Fruit fly (Drosophila melanogaster) whole organism, embryonic: ENCODE data around the gene NdufA3.
A peak's percentile ranks its signal among the peaks of the same experiment; 100 is the strongest.

Experiments
- Antp ChIP-seq: fragments of 200-800 bp; sonication (Bioruptor generic); optimal IDR thresholded peaks from 3 replicates; lab custom pipeline; 2016; ENCODE audit warnings: missing biosample characterization, missing genetic modification characterization
- Asciz ChIP-seq: fragments of 200-800 bp; sonication (Bioruptor generic); optimal IDR thresholded peaks from 2 replicates; lab custom pipeline; 2017; ENCODE audit warnings: missing biosample characterization, mild to moderate bottlenecking, missing genetic modification characterization, missing genetic modification reagents
- Bdp1 ChIP-seq: fragments of 200-800 bp; sonication (Bioruptor generic); optimal IDR thresholded peaks from 3 replicates; lab custom pipeline; 2016; ENCODE audit warnings: missing biosample characterization, missing genetic modification characterization
- CG12391 ChIP-seq: fragments of 200-800 bp; sonication (Bioruptor generic); optimal IDR thresholded peaks from 3 replicates; lab custom pipeline; 2018; ENCODE audit warnings: missing biosample characterization, mild to moderate bottlenecking, missing genetic modification characterization, moderate library complexity
- CG13296 ChIP-seq: fragments of 200-800 bp; sonication (Bioruptor generic); optimal IDR thresholded peaks from 3 replicates; lab custom pipeline; 2018; ENCODE audit warnings: missing biosample characterization, mild to moderate bottlenecking, missing genetic modification characterization
- CG1603 ChIP-seq: fragments of 200-800 bp; sonication (Bioruptor generic); optimal IDR thresholded peaks from 2 replicates; lab custom pipeline; 2019; ENCODE audit warnings: missing biosample characterization, mild to moderate bottlenecking, missing genetic modification characterization, moderate library complexity
- CG16813 ChIP-seq: fragments of 200-800 bp; sonication (Bioruptor generic); IDR thresholded peaks from 3 replicates; pipeline ENCODE4 v1.3.6; 2022; ENCODE audit warnings: missing biosample characterization, missing genetic modification characterization; ENCODE audit not compliant: partially characterized antibody
- CG16815 ChIP-seq: fragments of 200-800 bp; sonication (Bioruptor generic); optimal IDR thresholded peaks from 3 replicates; lab custom pipeline; 2017; ENCODE audit warnings: missing biosample characterization, mild to moderate bottlenecking, missing genetic modification characterization
- CG17328 ChIP-seq: fragments of 200-800 bp; sonication (Bioruptor generic); IDR thresholded peaks from 2 replicates; pipeline ENCODE4 v1.3.6; 2022; ENCODE audit warnings: missing biosample characterization, missing genetic modification characterization
- CG17568 ChIP-seq: fragments of 200-800 bp; sonication (Bioruptor generic); optimal IDR thresholded peaks from 2 replicates; lab custom pipeline; 2018; ENCODE audit warnings: missing biosample characterization, mild to moderate bottlenecking, missing genetic modification characterization, moderate library complexity
- CG18011 ChIP-seq: fragments of 200-800 bp; sonication (Bioruptor generic); optimal IDR thresholded peaks from 2 replicates; lab custom pipeline; 2017; ENCODE audit warnings: missing biosample characterization, missing genetic modification characterization, mild to moderate bottlenecking, moderate library complexity, missing genotype
- CG18476 ChIP-seq: fragments of 200-800 bp; sonication (Bioruptor generic); optimal IDR thresholded peaks from 2 replicates; lab custom pipeline; 2016; ENCODE audit warnings: missing biosample characterization, mild to moderate bottlenecking, missing genetic modification characterization
- CG2116 ChIP-seq: fragments of 200-800 bp; sonication (Bioruptor generic); optimal IDR thresholded peaks from 3 replicates; lab custom pipeline; 2018; ENCODE audit warnings: missing biosample characterization, mild to moderate bottlenecking, missing genetic modification characterization
- CG31365 ChIP-seq: fragments of 200-800 bp; sonication (Bioruptor generic); optimal IDR thresholded peaks from 2 replicates; lab custom pipeline; 2018; ENCODE audit warnings: missing biosample characterization, mild to moderate bottlenecking, missing genetic modification characterization
- CG4424 ChIP-seq: fragments of 200-800 bp; sonication (Bioruptor generic); optimal IDR thresholded peaks from 3 replicates; lab custom pipeline; 2016; ENCODE audit warnings: missing biosample characterization, missing genetic modification characterization
- CG4854 ChIP-seq: fragments of 200-800 bp; sonication (Bioruptor generic); optimal IDR thresholded peaks from 2 replicates; lab custom pipeline; 2016; ENCODE audit warnings: missing biosample characterization, missing genetic modification characterization, inconsistent platforms
- CG6175 ChIP-seq: fragments of 200-800 bp; sonication (Bioruptor generic); IDR thresholded peaks from 3 replicates; pipeline ENCODE4 v1.3.6; 2022; ENCODE audit warnings: missing biosample characterization, missing genetic modification characterization
- CG6254 ChIP-seq: fragments of 200-800 bp; sonication (Bioruptor generic); optimal IDR thresholded peaks from 3 replicates; lab custom pipeline; 2017; ENCODE audit warnings: mild to moderate bottlenecking, missing biosample characterization, missing genetic modification reagents, missing genetic modification characterization
- CG7928 ChIP-seq: fragments of 200-800 bp; sonication (Bioruptor generic); optimal IDR thresholded peaks from 2 replicates; lab custom pipeline; 2017; ENCODE audit warnings: missing biosample characterization, mild to moderate bottlenecking, missing genetic modification characterization
- CG9817 ChIP-seq: fragments of 200-800 bp; sonication (Bioruptor generic); optimal IDR thresholded peaks from 2 replicates; lab custom pipeline; 2018; ENCODE audit warnings: missing biosample characterization, mild to moderate bottlenecking, missing genetic modification characterization, moderate library complexity
- CkIIα-i1 ChIP-seq: fragments of 200-800 bp; sonication (Bioruptor generic); IDR thresholded peaks from 2 replicates; pipeline ENCODE4 v1.3.6; 2022; ENCODE audit warnings: missing biosample characterization, missing genetic modification characterization
- CrebB ChIP-seq: fragments of 200-800 bp; sonication (Bioruptor generic); optimal IDR thresholded peaks from 3 replicates; lab custom pipeline; 2018; ENCODE audit warnings: missing biosample characterization, mild to moderate bottlenecking, missing genetic modification characterization
- Elba2 ChIP-seq: fragments of 200-800 bp; sonication (Bioruptor generic); optimal IDR thresholded peaks from 3 replicates; lab custom pipeline; 2016; ENCODE audit warnings: missing biosample characterization, missing genetic modification characterization
- Ets65A ChIP-seq: fragments of 200-800 bp; sonication (Bioruptor generic); peaks from one replicate; lab custom pipeline; 2016; ENCODE audit warnings: missing biosample characterization, missing genetic modification characterization
- GATAe ChIP-seq: fragments of 200-800 bp; sonication (Bioruptor generic); conservative IDR thresholded peaks from 2 replicates; pipeline ENCODE4 v1.3.6; 2022; ENCODE audit warnings: missing biosample characterization, missing genetic modification characterization
- Hr78 ChIP-seq, 2 experiments: fragments of 200-800 bp in 1 of 2; fragments of >200 bp in 1 of 2; sonication (Bioruptor generic) in 1 of 2; optimal IDR thresholded peaks; 2 replicates each; lab custom pipeline; 2017 to 2019; ENCODE audit warnings: missing biosample characterization in 2 of 2, missing genetic modification characterization in 2 of 2, mild to moderate bottlenecking in 1 of 2, moderate library complexity in 1 of 2
- NFAT ChIP-seq: fragments of 200-800 bp; sonication (Bioruptor generic); IDR thresholded peaks from 2 replicates; pipeline ENCODE4 v1.3.6; 2022; ENCODE audit warnings: missing biosample characterization, missing genetic modification characterization
- NK7.1 ChIP-seq: fragments of 200-800 bp; sonication (Bioruptor generic); optimal IDR thresholded peaks from 3 replicates; lab custom pipeline; 2016; ENCODE audit warnings: missing biosample characterization, missing genetic modification characterization
- Nf-YB ChIP-seq: fragments of 200-800 bp; sonication (Bioruptor generic); optimal IDR thresholded peaks from 3 replicates; lab custom pipeline; 2019; ENCODE audit warnings: missing biosample characterization, mild to moderate bottlenecking, missing genetic modification characterization, moderate library complexity
- Sin3A ChIP-seq: fragments of >200 bp; optimal IDR thresholded peaks from 2 replicates; lab custom pipeline; 2018
- Sox100B ChIP-seq: fragments of 200-800 bp; sonication (Bioruptor generic); optimal IDR thresholded peaks from 3 replicates; lab custom pipeline; 2018; ENCODE audit warnings: missing biosample characterization, mild to moderate bottlenecking, missing genetic modification characterization
- Ssrp ChIP-seq: fragments of 200-800 bp; sonication (Bioruptor generic); optimal IDR thresholded peaks from 2 replicates; lab custom pipeline; 2018; ENCODE audit warnings: missing biosample characterization, mild to moderate bottlenecking, missing genetic modification characterization, moderate library complexity
- Stat92E ChIP-seq, 3 experiments: fragments of >200 bp in 2 of 3; fragments of 200-800 bp in 1 of 3; sonication (Bioruptor generic) in 1 of 3; optimal IDR thresholded peaks; 2 replicates each; lab custom pipeline; 2017 to 2019; ENCODE audit warnings: missing biosample characterization in 3 of 3, missing genetic modification characterization in 3 of 3, mild to moderate bottlenecking in 1 of 3, moderate library complexity in 1 of 3
- TFAM ChIP-seq: fragments of 200-800 bp; sonication (Bioruptor generic); optimal IDR thresholded peaks from 2 replicates; lab custom pipeline; 2017; ENCODE audit warnings: missing biosample characterization, missing genetic modification characterization, inconsistent platforms
- abd-A ChIP-seq: fragments of 200-800 bp; sonication (Bioruptor generic); optimal IDR thresholded peaks from 3 replicates; lab custom pipeline; 2019; ENCODE audit warnings: missing biosample characterization, mild to moderate bottlenecking, missing genetic modification characterization, moderate library complexity
- bowl ChIP-seq: fragments of 200-800 bp; sonication (Bioruptor generic); IDR thresholded peaks from 2 replicates; pipeline ENCODE4 v1.3.6; 2022; ENCODE audit warnings: missing biosample characterization, missing genetic modification characterization
- chif ChIP-seq, 2 experiments: fragments of 200-800 bp; sonication (Bioruptor generic); optimal IDR thresholded peaks; 3 replicates each; lab custom pipeline; 2016; ENCODE audit warnings: missing biosample characterization in 2 of 2, missing genetic modification characterization in 2 of 2
- crp ChIP-seq, 2 experiments: fragments of 200-800 bp; sonication (Bioruptor generic); optimal IDR thresholded peaks; 2 replicates in 1 of 2; 3 replicates in 1 of 2; lab custom pipeline; 2017; ENCODE audit warnings: missing biosample characterization in 2 of 2, missing genetic modification characterization in 2 of 2, mild to moderate bottlenecking in 1 of 2, moderate library complexity in 1 of 2
- dan ChIP-seq: fragments of 200-800 bp; sonication (Bioruptor generic); IDR thresholded peaks from 2 replicates; pipeline ENCODE4 v1.3.6; 2022; ENCODE audit warnings: missing biosample characterization, missing genetic modification characterization
- grau ChIP-seq: fragments of 200-800 bp; optimal IDR thresholded peaks from 3 replicates; lab custom pipeline; 2019; ENCODE audit warnings: missing biosample characterization, mild to moderate bottlenecking, missing genetic modification characterization, moderate library complexity
- h ChIP-seq: fragments of >200 bp; optimal IDR thresholded peaks from 2 replicates; lab custom pipeline; 2017
- her ChIP-seq: fragments of 200-800 bp; sonication (Bioruptor generic); optimal IDR thresholded peaks from 2 replicates; lab custom pipeline; 2016; ENCODE audit warnings: missing biosample characterization, missing genetic modification characterization
- jumu ChIP-seq: fragments of 200-800 bp; sonication (Bioruptor generic); optimal IDR thresholded peaks from 3 replicates; lab custom pipeline; 2016; ENCODE audit warnings: missing biosample characterization, missing genetic modification characterization
- ken ChIP-seq: fragments of 200-800 bp; sonication (Bioruptor generic); IDR thresholded peaks from 3 replicates; pipeline ENCODE4 v1.3.6; 2022; ENCODE audit warnings: missing biosample characterization, missing genetic modification characterization
- lilli ChIP-seq: fragments of 200-800 bp; sonication (Bioruptor generic); optimal IDR thresholded peaks from 3 replicates; lab custom pipeline; 2016; ENCODE audit warnings: missing biosample characterization, missing genetic modification characterization
- luna ChIP-seq: fragments of 200-800 bp; sonication (Bioruptor generic); optimal IDR thresholded peaks from 2 replicates; lab custom pipeline; 2016; ENCODE audit warnings: missing biosample characterization, missing genetic modification characterization
- row ChIP-seq: fragments of 200-800 bp; sonication (Bioruptor generic); IDR thresholded peaks from 3 replicates; pipeline ENCODE4 v1.3.6; 2022; ENCODE audit warnings: missing biosample characterization, missing genetic modification characterization
- sens-2 ChIP-seq: fragments of 200-800 bp; sonication (Bioruptor generic); IDR thresholded peaks from 2 replicates; pipeline ENCODE4 v1.3.6; 2022; ENCODE audit warnings: missing biosample characterization, missing genetic modification characterization
- tll ChIP-seq, 2 experiments: fragments of 200-800 bp in 1 of 2; fragments of >200 bp in 1 of 2; sonication (Bioruptor generic) in 1 of 2; optimal IDR thresholded peaks; 2 replicates each; lab custom pipeline; 2017 to 2019; ENCODE audit warnings: missing biosample characterization in 2 of 2, missing genetic modification characterization in 2 of 2, mild to moderate bottlenecking in 1 of 2, moderate library complexity in 1 of 2
- tup ChIP-seq: fragments of 200-800 bp; sonication (Bioruptor generic); optimal IDR thresholded peaks from 2 replicates; lab custom pipeline; 2016; ENCODE audit warnings: missing biosample characterization, mild to moderate bottlenecking, missing genetic modification characterization, moderate library complexity
- vnd ChIP-seq: fragments of 200-800 bp; sonication (Bioruptor generic); IDR thresholded peaks from 3 replicates; pipeline ENCODE4 v1.3.6; 2022; ENCODE audit warnings: missing biosample characterization, missing genetic modification characterization; ENCODE audit not compliant: partially characterized antibody

NdufA3 gene

dm6 chrX:9193604-9194003, 33.8 kb upstream of the NdufA3 start, which contains the start of gene CG12106 (continued):
- TF ChIP-seq vnd (GFP tag; lab: Robert Waterston, UW), result no peak
- TF ChIP-seq abd-A, result no peak
- TF ChIP-seq CG2116 (GFP tag; lab: Kevin White, UChicago), result peak; percentile 3
- TF ChIP-seq CG12391 (tag; lab: Kevin White, UChicago), result peak; percentile 47
- no peak for TF ChIP-seq NFAT
- TF ChIP-seq crp (GFP tag; optimal IDR thresholded peaks at IDR 0.05; lab: Kevin White, UChicago), result no peak
- no peak for TF ChIP-seq NK7.1
- TF ChIP-seq her (GFP tag; lab: Kevin White, UChicago), result no peak
- TF ChIP-seq CG7928, result no peak
- TF ChIP-seq bowl (GFP tag; lab: Robert Waterston, UW), result no peak
- peak; percentile 92 for TF ChIP-seq row
- TF ChIP-seq dan (GFP tag; lab: Robert Waterston, UW), result no peak
- no peak for TF ChIP-seq CrebB
- no peak for TF ChIP-seq Bdp1 (GFP tag; lab: Kevin White, UChicago)
- TF ChIP-seq luna, result no peak
- TF ChIP-seq CG31365 (tag; lab: Kevin White, UChicago), result no peak
- no peak for TF ChIP-seq tup
- no peak for TF ChIP-seq CkIIα-i1 (GFP tag; lab: Robert Waterston, UW)
- TF ChIP-seq CG17328 (GFP tag; lab: Robert Waterston, UW), result no peak
- TF ChIP-seq CG18011, result no peak
- no peak for TF ChIP-seq sens-2
- peak; percentile 50 for TF ChIP-seq CG13296 (GFP tag; lab: Kevin White, UChicago)
- TF ChIP-seq Sox100B, result peak; percentile 8
- no peak for TF ChIP-seq tll (GFP tag; optimal IDR thresholded peaks at IDR 0.05; lab: Kevin White, UChicago)
- peak; percentile 31 for TF ChIP-seq CG6254 (GFP tag; lab: Kevin White, UChicago)
- no peak for TF ChIP-seq GATAe (GFP tag; lab: Robert Waterston, UW)
- no peak for TF ChIP-seq ken (GFP tag; lab: Robert Waterston, UW)
- TF ChIP-seq CG16813 (GFP tag; lab: Robert Waterston, UW), result no peak
- TF ChIP-seq TFAM (GFP tag; lab: Kevin White, UChicago), result no peak
- TF ChIP-seq CG1603 (tag; lab: Kevin White, UChicago), result peak; percentile 67
- TF ChIP-seq chif (GFP tag; optimal IDR thresholded peaks at IDR 0.05; lab: Kevin White, UChicago), result peak in 1 of 2 experiments; percentile 14
- no peak for TF ChIP-seq Asciz (GFP tag; lab: Kevin White, UChicago)
- TF ChIP-seq jumu (GFP tag; lab: Kevin White, UChicago), result peak; percentile 11
- peak; percentile 23 for TF ChIP-seq CG18476 (GFP tag; lab: Kevin White, UChicago)
- peak; percentile 40 for TF ChIP-seq CG9817 (tag; lab: Kevin White, UChicago)
- TF ChIP-seq CG17568 (GFP tag; lab: Kevin White, UChicago), result no peak
- no peak for TF ChIP-seq Antp
- no peak for TF ChIP-seq Hr78 (GFP tag; optimal IDR thresholded peaks at IDR 0.05; lab: Kevin White, UChicago)
- no peak for TF ChIP-seq Stat92E (GFP tag; optimal IDR thresholded peaks at IDR 0.05; lab: Kevin White, UChicago)
- TF ChIP-seq lilli (GFP tag; lab: Kevin White, UChicago), result peak; percentile 72
- peak; percentile 37 for TF ChIP-seq Ets65A (GFP tag; lab: Kevin White, UChicago)
- no peak for TF ChIP-seq h (lab: Kevin White, UChicago)
- peak; percentile 23 for TF ChIP-seq CG4424 (GFP tag; lab: Kevin White, UChicago)
- TF ChIP-seq Ssrp (tag; lab: Kevin White, UChicago), result no peak
- peak; percentile 8 for TF ChIP-seq CG4854 (GFP tag; lab: Kevin White, UChicago)
- no peak for TF ChIP-seq Elba2 (GFP tag; lab: Kevin White, UChicago)
- TF ChIP-seq grau (tag; lab: Kevin White, UChicago), result peak; percentile 98
- TF ChIP-seq Nf-YB (GFP tag; lab: Kevin White, UChicago), result no peak
- TF ChIP-seq CG6175, result no peak
- no peak for TF ChIP-seq CG16815
- no peak for TF ChIP-seq Sin3A (lab: Kevin White, UChicago)
